Fruit fly (Drosophila melanogaster) whole organism: ENCODE results near the gene Hsc70-4.

Experiments used
- CG8478 ChIP-seq: fragments of >200 bp; optimal IDR thresholded peaks from 2 replicates; lab custom pipeline; 2018; ENCODE audit warnings: inconsistent platforms
- EcR ChIP-seq, 2 experiments: fragments of >200 bp; optimal IDR thresholded peaks; 2 replicates each; lab custom pipeline; 2017; ENCODE audit warnings: missing biosample characterization in 2 of 2, missing genetic modification characterization in 2 of 2, missing genetic modification reagents in 2 of 2

- no peak for TF ChIP-seq EcR (GFP tag; optimal IDR thresholded peaks at IDR 0.05; lab: Kevin White, UChicago)
- no peak for TF ChIP-seq CG8478 (lab: Kevin White, UChicago)
These were observed 50.8 kb downstream of the Hsc70-4 start for dm6 chr3R:15293005-15293877.
